Fruit fly (Drosophila melanogaster) whole organism, embryonic: ENCODE data around the gene zye.

Source experiments
- ATbp ChIP-seq: fragments of 200-800 bp; sonication (Bioruptor generic); optimal IDR thresholded peaks from 2 replicates; lab custom pipeline; 2017; ENCODE audit warnings: missing biosample characterization, mild to moderate bottlenecking, missing genetic modification characterization, missing genetic modification reagents
- Atf3 ChIP-seq: fragments of 200-800 bp; sonication (Bioruptor generic); optimal IDR thresholded peaks from 3 replicates; lab custom pipeline; 2016; ENCODE audit warnings: missing biosample characterization, missing genetic modification characterization
- BEAF-32 ChIP-seq: fragments of 200-800 bp; sonication (Bioruptor generic); optimal IDR thresholded peaks from 3 replicates; lab custom pipeline; 2017; ENCODE audit warnings: missing biosample characterization, missing genetic modification characterization, mild to moderate bottlenecking, moderate library complexity, missing genetic modification reagents
- Bgb ChIP-seq: fragments of 200-800 bp; sonication (Bioruptor generic); IDR thresholded peaks from 2 replicates; pipeline ENCODE4 v1.3.6; 2022; ENCODE audit warnings: missing biosample characterization, missing genetic modification characterization; ENCODE audit not compliant: partially characterized antibody
- C15 ChIP-seq: fragments of 200-800 bp; sonication (Bioruptor generic); IDR thresholded peaks from 3 replicates; pipeline ENCODE4 v1.3.6; 2022; ENCODE audit warnings: missing biosample characterization, missing genetic modification characterization
- CG10321 ChIP-seq: fragments of 200-800 bp; sonication (Bioruptor generic); IDR thresholded peaks from 2 replicates; pipeline ENCODE4 v1.3.6; 2022; ENCODE audit warnings: missing biosample characterization, missing genetic modification characterization
- CG11560 ChIP-seq: fragments of 200-800 bp; sonication (Bioruptor generic); IDR thresholded peaks from 3 replicates; pipeline ENCODE4 v1.3.6; 2022; ENCODE audit warnings: missing biosample characterization, missing genetic modification characterization
- CG18476 ChIP-seq: fragments of 200-800 bp; sonication (Bioruptor generic); optimal IDR thresholded peaks from 2 replicates; lab custom pipeline; 2016; ENCODE audit warnings: missing biosample characterization, mild to moderate bottlenecking, missing genetic modification characterization
- CG18619 ChIP-seq: fragments of 200-800 bp; sonication (Bioruptor generic); optimal IDR thresholded peaks from 3 replicates; lab custom pipeline; 2017; ENCODE audit warnings: missing biosample characterization, mild to moderate bottlenecking, missing genetic modification characterization
- CG18764 ChIP-seq: fragments of 200-800 bp; sonication (Bioruptor generic); optimal IDR thresholded peaks from 3 replicates; lab custom pipeline; 2016; ENCODE audit warnings: missing biosample characterization, missing genetic modification characterization
- CG2120 ChIP-seq: fragments of 200-800 bp; sonication (Bioruptor generic); optimal IDR thresholded peaks from 3 replicates; lab custom pipeline; 2016; ENCODE audit warnings: missing biosample characterization, missing genetic modification characterization
- CG30431 ChIP-seq: fragments of 200-800 bp; sonication (Bioruptor generic); optimal IDR thresholded peaks from 2 replicates; lab custom pipeline; 2017; ENCODE audit warnings: missing biosample characterization, missing genetic modification characterization
- CG31388 ChIP-seq: fragments of 200-800 bp; sonication (Bioruptor generic); optimal IDR thresholded peaks from 2 replicates; lab custom pipeline; 2016; ENCODE audit warnings: missing biosample characterization, missing genetic modification characterization
- CG3726 ChIP-seq: fragments of 200-800 bp; sonication (Bioruptor generic); IDR thresholded peaks from 3 replicates; pipeline ENCODE4, ENCODE4 v1.3.6; 2022; ENCODE audit warnings: missing biosample characterization, missing genetic modification characterization
- CG6272 ChIP-seq: fragments of 200-800 bp; sonication (Bioruptor generic); IDR thresholded peaks from 2 replicates; pipeline ENCODE4 v1.3.6; 2022; ENCODE audit warnings: missing biosample characterization, missing genetic modification characterization
- CG6791 ChIP-seq: fragments of 200-800 bp; sonication (Bioruptor generic); IDR thresholded peaks from 3 replicates; pipeline ENCODE4 v1.3.6; 2022; ENCODE audit warnings: missing biosample characterization, missing genetic modification characterization; ENCODE audit not compliant: partially characterized antibody
- CG6813 ChIP-seq: fragments of 200-800 bp; sonication (Bioruptor generic); optimal IDR thresholded peaks from 2 replicates; lab custom pipeline; 2017; ENCODE audit warnings: missing biosample characterization, missing genetic modification characterization, mild to moderate bottlenecking, moderate library complexity, missing genetic modification reagents
- CG8089 ChIP-seq: fragments of 200-800 bp; sonication (Bioruptor generic); optimal IDR thresholded peaks from 3 replicates; lab custom pipeline; 2016; ENCODE audit warnings: missing biosample characterization, missing genetic modification characterization
- CG8359 ChIP-seq: fragments of 200-800 bp; sonication (Bioruptor generic); optimal IDR thresholded peaks from 2 replicates; lab custom pipeline; 2017; ENCODE audit warnings: missing biosample characterization, mild to moderate bottlenecking, missing genetic modification characterization, borderline replicate concordance
- CG9437 ChIP-seq: fragments of 200-800 bp; sonication (Bioruptor generic); optimal IDR thresholded peaks from 2 replicates; lab custom pipeline; 2018; ENCODE audit warnings: missing biosample characterization, mild to moderate bottlenecking, missing genetic modification characterization
- CHES-1-like ChIP-seq: fragments of 200-800 bp; sonication (Bioruptor generic); optimal IDR thresholded peaks from 2 replicates; lab custom pipeline; 2016; ENCODE audit warnings: missing biosample characterization, missing genetic modification characterization
- Camta ChIP-seq: fragments of 200-800 bp; sonication (Bioruptor generic); optimal IDR thresholded peaks from 2 replicates; lab custom pipeline; 2016; ENCODE audit warnings: missing biosample characterization, missing genetic modification characterization
- Dfd ChIP-seq, 2 experiments: fragments of >200 bp; optimal IDR thresholded peaks; 2 replicates each; lab custom pipeline; 2017; ENCODE audit warnings: missing biosample characterization in 2 of 2, missing genetic modification characterization in 2 of 2
- Dref ChIP-seq: fragments of 200-800 bp; sonication (Bioruptor generic); IDR thresholded peaks from 2 replicates; pipeline ENCODE4 v1.3.6; 2022; ENCODE audit warnings: missing biosample characterization, missing genetic modification characterization
- Eip74EF ChIP-seq, 2 experiments: fragments of 200-800 bp in 1 of 2; fragments of >200 bp in 1 of 2; sonication (Bioruptor generic) in 1 of 2; optimal IDR thresholded peaks; 2 replicates each; lab custom pipeline; 2017 to 2019; ENCODE audit warnings: missing biosample characterization in 2 of 2, missing genetic modification characterization in 2 of 2, mild to moderate bottlenecking in 1 of 2, moderate library complexity in 1 of 2
- Fer1 ChIP-seq: fragments of 200-800 bp; sonication (Bioruptor generic); optimal IDR thresholded peaks from 2 replicates; lab custom pipeline; 2017; ENCODE audit warnings: missing biosample characterization, mild to moderate bottlenecking, missing genetic modification characterization
- Fer2 ChIP-seq: fragments of 200-800 bp; sonication (Bioruptor generic); optimal IDR thresholded peaks from 2 replicates; lab custom pipeline; 2018; ENCODE audit warnings: missing biosample characterization, mild to moderate bottlenecking, missing genetic modification characterization, moderate library complexity
- Gsc ChIP-seq: fragments of 200-800 bp; sonication (Bioruptor generic); IDR thresholded peaks from 2 replicates; pipeline ENCODE4 v1.3.6; 2022; ENCODE audit warnings: missing biosample characterization, missing genetic modification characterization
- HLH54F ChIP-seq: fragments of 200-800 bp; sonication (Bioruptor generic); optimal IDR thresholded peaks from 3 replicates; lab custom pipeline; 2016; ENCODE audit warnings: missing biosample characterization, missing genetic modification characterization
- Hmx ChIP-seq: fragments of 200-800 bp; sonication (Bioruptor generic); optimal IDR thresholded peaks from 2 replicates; lab custom pipeline; 2016; ENCODE audit warnings: missing biosample characterization, missing genetic modification characterization
- MESR4 ChIP-seq: fragments of 200-800 bp; sonication (Bioruptor generic); optimal IDR thresholded peaks from 2 replicates; lab custom pipeline; 2018; ENCODE audit warnings: missing biosample characterization, mild to moderate bottlenecking, missing genetic modification characterization, moderate library complexity
- Mes4 ChIP-seq: fragments of 200-800 bp; sonication (Bioruptor generic); optimal IDR thresholded peaks from 2 replicates; lab custom pipeline; 2016; ENCODE audit warnings: missing biosample characterization, missing genetic modification characterization
- Nf-YB ChIP-seq: fragments of 200-800 bp; sonication (Bioruptor generic); optimal IDR thresholded peaks from 3 replicates; lab custom pipeline; 2019; ENCODE audit warnings: missing biosample characterization, mild to moderate bottlenecking, missing genetic modification characterization, moderate library complexity
- Ptx1 ChIP-seq: fragments of 200-800 bp; sonication (Bioruptor generic); IDR thresholded peaks from 2 replicates; pipeline ENCODE4 v1.3.6; 2022; ENCODE audit warnings: missing biosample characterization, missing genetic modification characterization
- YL-1 ChIP-seq: fragments of 200-800 bp; sonication (Bioruptor generic); optimal IDR thresholded peaks from 3 replicates; lab custom pipeline; 2017; ENCODE audit warnings: missing biosample characterization, mild to moderate bottlenecking, missing genetic modification characterization
- dpn ChIP-seq, 2 experiments: fragments of 200-800 bp; sonication (Bioruptor generic); optimal IDR thresholded peaks; 3 replicates each; lab custom pipeline; 2016; ENCODE audit warnings: missing biosample characterization in 2 of 2, missing genetic modification characterization in 2 of 2
- gcm ChIP-seq: fragments of 200-800 bp; sonication (Bioruptor generic); optimal IDR thresholded peaks from 2 replicates; lab custom pipeline; 2019; ENCODE audit warnings: missing biosample characterization, mild to moderate bottlenecking, missing genetic modification characterization, moderate library complexity
- ham ChIP-seq: fragments of 200-800 bp; sonication (Bioruptor generic); IDR thresholded peaks from 2 replicates; pipeline ENCODE4 v1.3.6; 2022; ENCODE audit warnings: missing biosample characterization, missing genetic modification characterization
- ind ChIP-seq: fragments of 200-800 bp; sonication (Bioruptor generic); optimal IDR thresholded peaks from 3 replicates; lab custom pipeline; 2016; ENCODE audit warnings: missing biosample characterization, missing genetic modification characterization
- ken ChIP-seq: fragments of 200-800 bp; sonication (Bioruptor generic); IDR thresholded peaks from 3 replicates; pipeline ENCODE4 v1.3.6; 2022; ENCODE audit warnings: missing biosample characterization, missing genetic modification characterization
- odd ChIP-seq: fragments of 200-800 bp; sonication (Bioruptor generic); optimal IDR thresholded peaks from 2 replicates; lab custom pipeline; 2017; ENCODE audit warnings: missing biosample characterization, mild to moderate bottlenecking, missing genetic modification characterization
- onecut ChIP-seq: fragments of 200-800 bp; sonication (Bioruptor generic); IDR thresholded peaks from 2 replicates; pipeline ENCODE4 v1.3.6; 2022; ENCODE audit warnings: missing biosample characterization, missing genetic modification characterization
- run ChIP-seq: fragments of 200-800 bp; sonication (Bioruptor generic); optimal IDR thresholded peaks from 3 replicates; lab custom pipeline; 2018; ENCODE audit warnings: missing biosample characterization, mild to moderate bottlenecking, missing genetic modification characterization
- sc ChIP-seq, 3 experiments: fragments of >200 bp in 2 of 3; fragments of 200-800 bp in 1 of 3; sonication (Bioruptor generic) in 1 of 3; optimal IDR thresholded peaks; 2 replicates in 2 of 3; 3 replicates in 1 of 3; lab custom pipeline; 2017; ENCODE audit warnings: mild to moderate bottlenecking in 1 of 3, missing biosample characterization in 1 of 3, missing genetic modification characterization in 1 of 3, missing genetic modification reagents in 1 of 3
- stc ChIP-seq: fragments of 200-800 bp; sonication (Bioruptor generic); IDR thresholded peaks from 2 replicates; pipeline ENCODE4 v1.3.6; 2022; ENCODE audit warnings: missing biosample characterization, missing genetic modification characterization
- tgo ChIP-seq: fragments of 200-800 bp; sonication (Bioruptor generic); IDR thresholded peaks from 3 replicates; pipeline ENCODE4 v1.3.6; 2022; ENCODE audit warnings: missing biosample characterization, missing genetic modification characterization
- ttk ChIP-seq: fragments of 200-800 bp; sonication (Bioruptor generic); IDR thresholded peaks from 2 replicates; pipeline ENCODE4 v2.1.2; 2022; ENCODE audit warnings: missing biosample characterization, missing genetic modification characterization
- wdn ChIP-seq: fragments of 200-800 bp; sonication (Bioruptor generic); IDR thresholded peaks from 2 replicates; pipeline ENCODE4 v1.3.6; 2022; ENCODE audit warnings: missing biosample characterization, missing genetic modification characterization
- yki ChIP-seq: fragments of >200 bp; optimal IDR thresholded peaks from 3 replicates; lab custom pipeline; 2018

zye gene

DNA sequence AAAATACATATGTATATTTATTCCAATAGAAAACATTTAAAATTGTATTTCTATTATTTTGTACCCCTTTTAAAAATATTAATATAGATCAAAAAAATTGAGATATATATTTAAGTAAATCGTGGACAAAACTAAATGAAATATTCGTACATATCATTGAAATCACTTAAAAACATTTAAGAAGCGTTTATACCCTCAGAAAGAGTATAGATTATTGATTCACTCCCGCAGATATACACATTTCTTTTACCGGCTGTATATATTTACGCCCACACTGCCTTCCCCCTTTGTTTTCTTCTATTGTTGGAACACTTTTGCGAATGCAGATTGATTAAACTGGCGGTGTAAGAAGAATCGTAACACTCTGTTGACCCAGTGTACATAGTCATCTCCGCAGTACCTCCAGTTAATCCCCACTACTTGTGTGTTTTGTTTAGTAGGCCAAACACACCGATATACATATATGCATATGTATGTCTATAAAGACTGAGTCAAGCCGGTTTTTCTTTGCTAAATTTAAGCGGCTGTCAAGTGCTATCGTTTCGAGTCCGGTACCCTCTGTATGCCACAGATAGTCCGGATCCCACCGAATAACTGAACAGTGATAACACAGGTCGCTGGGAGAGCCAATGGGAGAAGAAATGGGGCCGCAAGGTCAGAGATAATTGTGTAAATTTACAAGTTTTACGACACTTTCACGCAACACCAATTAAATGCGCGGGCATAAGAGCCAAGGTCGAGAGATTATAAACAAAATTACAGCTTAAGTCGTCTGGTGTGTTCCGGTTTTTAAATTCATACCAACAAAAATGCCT lies 58.3 kb downstream of the zye start (continued):
- TF ChIP-seq CG3726 (GFP tag; lab: Robert Waterston, UW): no peak
- peak; percentile 31 for TF ChIP-seq CG2120 (GFP tag; lab: Kevin White, UChicago)
- TF ChIP-seq MESR4: peak; percentile 12
- TF ChIP-seq odd: no peak
- no peak for TF ChIP-seq Fer2 (tag; lab: Kevin White, UChicago)
- TF ChIP-seq ken (GFP tag; lab: Robert Waterston, UW): peak; percentile 29; the same call in 1 of the 3 replicates
- peak; percentile 46 for TF ChIP-seq CG18764
- TF ChIP-seq C15 (GFP tag; lab: Robert Waterston, UW): no peak
- TF ChIP-seq Eip74EF (GFP tag; optimal IDR thresholded peaks at IDR 0.05; lab: Kevin White, UChicago): peak in 1 of 2 experiments; percentile 13
- no peak for TF ChIP-seq Fer1 (GFP tag; lab: Kevin White, UChicago)
- TF ChIP-seq YL-1 (GFP tag; lab: Kevin White, UChicago): no peak
- peak; percentile 39 for TF ChIP-seq CG8359 (GFP tag; lab: Kevin White, UChicago)
- no peak for TF ChIP-seq ham
- TF ChIP-seq CG11560 (tag; lab: Robert Waterston, UW): no peak
- TF ChIP-seq ind (GFP tag; lab: Kevin White, UChicago): no peak
- TF ChIP-seq Hmx (GFP tag; lab: Kevin White, UChicago): no peak
- peak; percentile 53 for TF ChIP-seq CHES-1-like (GFP tag; lab: Kevin White, UChicago)
- 0 out of 2 replicates have a peak, but pooled peaks have one; percentile 5 for TF ChIP-seq stc (GFP tag; lab: Robert Waterston, UW)
- TF ChIP-seq Gsc (GFP tag; lab: Robert Waterston, UW): no peak
- TF ChIP-seq Dfd (GFP tag; optimal IDR thresholded peaks at IDR 0.05; lab: Kevin White, UChicago): no peak
- TF ChIP-seq yki (lab: Kevin White, UChicago): no peak
- peak; percentile 27 for TF ChIP-seq CG30431 (GFP tag; lab: Kevin White, UChicago)
- peak; percentile 68 for TF ChIP-seq onecut (GFP tag; lab: Robert Waterston, UW)
- TF ChIP-seq ATbp (GFP tag; lab: Kevin White, UChicago): peak; percentile 90
- peak; percentile 33 for TF ChIP-seq Nf-YB (GFP tag; lab: Kevin White, UChicago)
- no peak for TF ChIP-seq Bgb (GFP tag; lab: Robert Waterston, UW)
- TF ChIP-seq Ptx1 (GFP tag; lab: Robert Waterston, UW): peak; percentile 35; the same call in 1 of the 2 replicates
- no peak for TF ChIP-seq tgo (GFP tag; lab: Robert Waterston, UW)
- no peak for TF ChIP-seq ttk (GFP tag; lab: Robert Waterston, UW)
- TF ChIP-seq CG6272: no peak
- TF ChIP-seq BEAF-32 (GFP tag; lab: Kevin White, UChicago): no peak
- TF ChIP-seq CG18476 (GFP tag; lab: Kevin White, UChicago): peak; percentile 41
- peak; percentile 53 for TF ChIP-seq CG18619 (GFP tag; lab: Kevin White, UChicago)
- no peak for TF ChIP-seq wdn (GFP tag; lab: Robert Waterston, UW)
- peak; percentile 22 for TF ChIP-seq CG9437 (GFP tag; lab: Kevin White, UChicago)
- no peak for TF ChIP-seq Dref (GFP tag; lab: Robert Waterston, UW)
- TF ChIP-seq CG8089 (GFP tag; lab: Kevin White, UChicago): peak; percentile 83
- no peak for TF ChIP-seq gcm (GFP tag; lab: Kevin White, UChicago)
- no peak for TF ChIP-seq sc (optimal IDR thresholded peaks at IDR 0.05; lab: Kevin White, UChicago)
- TF ChIP-seq sc (GFP tag; optimal IDR thresholded peaks at IDR 0.05; lab: Kevin White, UChicago): peak; percentile 78
- TF ChIP-seq CG10321 (GFP tag; lab: Robert Waterston, UW): 0 out of 2 replicates have a peak, but pooled peaks have one; percentile 14
- no peak for TF ChIP-seq CG6791
- TF ChIP-seq dpn (GFP tag; optimal IDR thresholded peaks at IDR 0.05; lab: Kevin White, UChicago): peak; percentile 25 to 59
- TF ChIP-seq Camta (GFP tag; lab: Kevin White, UChicago): peak; percentile 51
- no peak for TF ChIP-seq CG31388 (GFP tag; lab: Kevin White, UChicago)
- TF ChIP-seq CG6813 (GFP tag; lab: Kevin White, UChicago): peak; percentile 73
- peak; percentile 34 for TF ChIP-seq HLH54F (GFP tag; lab: Kevin White, UChicago)
- TF ChIP-seq Atf3 (GFP tag; lab: Kevin White, UChicago): no peak
- TF ChIP-seq Mes4: peak; percentile 68
- no peak for TF ChIP-seq run
